Worm (Caenorhabditis elegans) whole organism, late embryonic: ENCODE measurements around the gene C03B1.17.

Source experiments
- F13H6.1 ChIP-seq: sonication (generic microtip); optimal IDR thresholded peaks from 2 replicates; lab custom pipeline; 2016; ENCODE audit warnings: missing genetic modification characterization, missing compliant biosample characterization
- ama-1 ChIP-seq: fragments of 150-350 bp; optimal IDR thresholded peaks from 2 replicates; lab custom pipeline; 2014
- ceh-6 ChIP-seq: fragments of 200-800 bp; sonication (Bioruptor generic); optimal IDR thresholded peaks from 2 replicates; lab custom pipeline; 2018; ENCODE audit warnings: mild to moderate bottlenecking, missing genetic modification characterization, missing compliant biosample characterization
- elt-2 ChIP-seq: sonication (generic microtip); optimal IDR thresholded peaks from 2 replicates; lab custom pipeline; 2016; ENCODE audit warnings: missing genetic modification reagents, missing genetic modification characterization, missing compliant biosample characterization
- lin-11 ChIP-seq: fragments of 200-800 bp; sonication (Bioruptor generic); optimal IDR thresholded peaks from 2 replicates; lab custom pipeline; 2018; ENCODE audit warnings: mild to moderate bottlenecking, missing genetic modification characterization, missing compliant biosample characterization
- nhr-11 ChIP-seq: fragments of 150-350 bp; optimal IDR thresholded peaks from 2 replicates; lab custom pipeline; 2014; ENCODE audit warnings: missing biosample characterization, missing genetic modification characterization
- odd-2 ChIP-seq: sonication (generic microtip); optimal IDR thresholded peaks from 2 replicates; lab custom pipeline; 2017; ENCODE audit warnings: antibody characterized with exemption, mild to moderate bottlenecking, missing genetic modification characterization, missing compliant biosample characterization
- pax-1 ChIP-seq: fragments of 150-350 bp; optimal IDR thresholded peaks from 2 replicates; lab custom pipeline; 2014; ENCODE audit warnings: missing biosample characterization, missing genetic modification characterization
- pha-4 ChIP-seq: fragments of 150-350 bp; optimal IDR thresholded peaks from 2 replicates; lab custom pipeline; 2018; ENCODE audit warnings: missing biosample characterization, missing genetic modification reagents, missing genetic modification characterization
- tbx-7 ChIP-seq: sonication (generic microtip); optimal IDR thresholded peaks from 2 replicates; lab custom pipeline; 2016; ENCODE audit warnings: missing genotype, missing genetic modification characterization, missing compliant biosample characterization

ce11 chrX:6378363-6378762 lies 4.9 kb downstream of the C03B1.17 start:
- TF ChIP-seq lin-11 (tag; lab: Kevin White, UChicago): no peak
- TF ChIP-seq nhr-11: no peak
- no peak for TF ChIP-seq tbx-7 (tag; lab: Kevin White, UChicago)
- TF ChIP-seq pha-4 (tag; lab: Kevin White, UChicago): no peak
- no peak for TF ChIP-seq elt-2 (tag; lab: Kevin White, UChicago)
- no peak for TF ChIP-seq pax-1 (tag; lab: Kevin White, UChicago)
- TF ChIP-seq ama-1 (lab: Kevin White, UChicago): no peak
- TF ChIP-seq ceh-6 (GFP tag; lab: Kevin White, UChicago): peak; percentile 35
- no peak for TF ChIP-seq F13H6.1 (tag; lab: Kevin White, UChicago)
- no peak for TF ChIP-seq odd-2 (tag; lab: Kevin White, UChicago)
